Worm (Caenorhabditis elegans) whole organism, early embryonic: ENCODE results near the gene C34B4.4.

Experiments
- F13C5.2 ChIP-seq: sonication (generic microtip); optimal IDR thresholded peaks from 2 replicates; lab custom pipeline; 2017; ENCODE audit warnings: mild to moderate bottlenecking, missing genetic modification characterization, inconsistent platforms, missing compliant biosample characterization
- aly-1 ChIP-seq: sonication (generic microtip); optimal IDR thresholded peaks from 2 replicates; lab custom pipeline; 2016; ENCODE audit warnings: missing genetic modification characterization, missing compliant biosample characterization
- ama-1 ChIP-seq: fragments of 150-350 bp; optimal IDR thresholded peaks from 2 replicates; lab custom pipeline; 2014
- ceh-13 ChIP-seq: fragments of 200-800 bp; sonication (Bioruptor generic); optimal IDR thresholded peaks from 2 replicates; lab custom pipeline; 2018; ENCODE audit warnings: mild to moderate bottlenecking, missing genetic modification characterization, missing compliant biosample characterization
- ceh-36 ChIP-seq: sonication (generic microtip); optimal IDR thresholded peaks from 2 replicates; lab custom pipeline; 2016; ENCODE audit warnings: missing genetic modification characterization, inconsistent platforms, missing compliant biosample characterization
- ets-7 ChIP-seq: sonication (generic microtip); optimal IDR thresholded peaks from 2 replicates; lab custom pipeline; 2016; ENCODE audit warnings: missing genotype, missing genetic modification characterization, missing compliant biosample characterization
- flt-1 ChIP-seq: fragments of 200-800 bp; sonication (Bioruptor generic); IDR thresholded peaks from 2 replicates; pipeline ENCODE4 v1.3.6; 2022; ENCODE audit warnings: missing genetic modification characterization, missing compliant biosample characterization
- scrt-1 ChIP-seq: fragments of 200-800 bp; sonication (Bioruptor generic); IDR thresholded peaks from 2 replicates; pipeline ENCODE4 v1.3.6; 2022; ENCODE audit warnings: missing genetic modification characterization, missing compliant biosample characterization

- TF ChIP-seq F13C5.2 (tag; lab: Kevin White, UChicago) (no peak), ets-7 (tag; lab: Kevin White, UChicago) (no peak), scrt-1 (GFP tag; lab: Robert Waterston, UW) (no peak), ceh-13 (no peak), ama-1 (lab: Kevin White, UChicago) (no peak), aly-1 (no peak), flt-1 (GFP tag; lab: Robert Waterston, UW) (no peak), ceh-36 (no peak)
Measured at ce11 chrV:13045017-13045416, 45.2 kb upstream of the C34B4.4 start.
